Fruit fly (Drosophila melanogaster) whole organism, embryonic: ENCODE data around the gene CG6415.

ENCODE experiments used
- ATbp ChIP-seq: fragments of 200-800 bp; sonication (Bioruptor generic); optimal IDR thresholded peaks from 2 replicates; lab custom pipeline; 2017; ENCODE audit warnings: missing biosample characterization, mild to moderate bottlenecking, missing genetic modification characterization, missing genetic modification reagents
- Aef1 ChIP-seq: fragments of 200-800 bp; sonication (Bioruptor generic); IDR thresholded peaks from 3 replicates; pipeline ENCODE4 v1.3.6; 2022; ENCODE audit warnings: missing biosample characterization, missing genetic modification characterization
- Asciz ChIP-seq: fragments of 200-800 bp; sonication (Bioruptor generic); optimal IDR thresholded peaks from 2 replicates; lab custom pipeline; 2017; ENCODE audit warnings: missing biosample characterization, mild to moderate bottlenecking, missing genetic modification characterization, missing genetic modification reagents
- Blimp-1 ChIP-seq: fragments of 200-800 bp; sonication (Bioruptor generic); optimal IDR thresholded peaks from 3 replicates; lab custom pipeline; 2018; ENCODE audit warnings: missing biosample characterization, missing genetic modification characterization, mild to moderate bottlenecking, moderate library complexity, missing genetic modification reagents
- CG11247 ChIP-seq: fragments of 200-800 bp; sonication (Bioruptor generic); IDR thresholded peaks from 2 replicates; pipeline ENCODE4 v1.3.6; 2022; ENCODE audit warnings: missing biosample characterization, missing genetic modification characterization
- CG12155 ChIP-seq: fragments of 200-800 bp; sonication (Bioruptor generic); optimal IDR thresholded peaks from 3 replicates; lab custom pipeline; 2016; ENCODE audit warnings: missing biosample characterization, missing genetic modification characterization
- CG12391 ChIP-seq: fragments of 200-800 bp; sonication (Bioruptor generic); optimal IDR thresholded peaks from 3 replicates; lab custom pipeline; 2018; ENCODE audit warnings: missing biosample characterization, mild to moderate bottlenecking, missing genetic modification characterization, moderate library complexity
- CG12659 ChIP-seq: fragments of 200-800 bp; sonication (Bioruptor generic); optimal IDR thresholded peaks from 3 replicates; lab custom pipeline; 2017; ENCODE audit warnings: mild to moderate bottlenecking, missing biosample characterization, missing genetic modification reagents, missing genetic modification characterization
- CG13424 ChIP-seq: fragments of 200-800 bp; sonication (Bioruptor generic); optimal IDR thresholded peaks from 2 replicates; lab custom pipeline; 2019; ENCODE audit warnings: missing biosample characterization, mild to moderate bottlenecking, missing genetic modification characterization, moderate library complexity
- CG15011 ChIP-seq: fragments of 200-800 bp; sonication (Bioruptor generic); optimal IDR thresholded peaks from 3 replicates; lab custom pipeline; 2018; ENCODE audit warnings: missing biosample characterization, mild to moderate bottlenecking, missing genetic modification characterization
- CG15269 ChIP-seq: fragments of 200-800 bp; sonication (Bioruptor generic); optimal IDR thresholded peaks from 2 replicates; lab custom pipeline; 2018; ENCODE audit warnings: missing biosample characterization, mild to moderate bottlenecking, missing genetic modification characterization, moderate library complexity
- CG17385 ChIP-seq: fragments of 200-800 bp; sonication (Bioruptor generic); optimal IDR thresholded peaks from 3 replicates; lab custom pipeline; 2018; ENCODE audit warnings: missing biosample characterization, mild to moderate bottlenecking, missing genetic modification characterization
- CG18599 ChIP-seq: fragments of 200-800 bp; sonication (Bioruptor generic); optimal IDR thresholded peaks from 3 replicates; lab custom pipeline; 2017; ENCODE audit warnings: missing biosample characterization, missing genetic modification characterization, mild to moderate bottlenecking, moderate library complexity, missing genetic modification reagents
- CG2120 ChIP-seq: fragments of 200-800 bp; sonication (Bioruptor generic); optimal IDR thresholded peaks from 3 replicates; lab custom pipeline; 2016; ENCODE audit warnings: missing biosample characterization, missing genetic modification characterization
- CG2129 ChIP-seq: fragments of 200-800 bp; sonication (Bioruptor generic); IDR thresholded peaks from 2 replicates; pipeline ENCODE4 v1.3.6; 2022; ENCODE audit warnings: missing biosample characterization, missing genetic modification characterization; ENCODE audit not compliant: partially characterized antibody
- CG30403 ChIP-seq: fragments of 200-800 bp; sonication (Bioruptor generic); optimal IDR thresholded peaks from 3 replicates; lab custom pipeline; 2016; ENCODE audit warnings: missing biosample characterization, missing genetic modification characterization
- CG3281 ChIP-seq: fragments of 200-800 bp; sonication (Bioruptor generic); optimal IDR thresholded peaks from 3 replicates; lab custom pipeline; 2017; ENCODE audit warnings: missing biosample characterization, mild to moderate bottlenecking, missing genetic modification characterization
- CG7556 ChIP-seq: fragments of 200-800 bp; sonication (Bioruptor generic); optimal IDR thresholded peaks from 2 replicates; lab custom pipeline; 2017; ENCODE audit warnings: missing biosample characterization, mild to moderate bottlenecking, missing genetic modification characterization
- CoRest ChIP-seq: fragments of 200-800 bp; sonication (Bioruptor generic); optimal IDR thresholded peaks from 3 replicates; lab custom pipeline; 2018; ENCODE audit warnings: missing biosample characterization, mild to moderate bottlenecking, missing genetic modification characterization, moderate library complexity
- Fer3 ChIP-seq: fragments of 200-800 bp; sonication (Bioruptor generic); optimal IDR thresholded peaks from 2 replicates; lab custom pipeline; 2018; ENCODE audit warnings: missing biosample characterization, mild to moderate bottlenecking, missing genetic modification characterization, moderate library complexity
- HLH3B ChIP-seq: fragments of 200-800 bp; sonication (Bioruptor generic); IDR thresholded peaks from 2 replicates; pipeline ENCODE4 v1.3.6; 2022; ENCODE audit warnings: missing biosample characterization, missing genetic modification characterization
- Hmr ChIP-seq: fragments of 200-800 bp; sonication (Bioruptor generic); optimal IDR thresholded peaks from 3 replicates; lab custom pipeline; 2017; ENCODE audit warnings: mild to moderate bottlenecking, missing biosample characterization, missing genetic modification reagents, missing genetic modification characterization
- Jarid2 ChIP-seq: fragments of 200-800 bp; sonication (Bioruptor generic); optimal IDR thresholded peaks from 3 replicates; lab custom pipeline; 2017; ENCODE audit warnings: mild to moderate bottlenecking, missing biosample characterization, missing genetic modification reagents, missing genetic modification characterization
- Med ChIP-seq: fragments of 200-800 bp; sonication (Bioruptor generic); peaks from one replicate; lab custom pipeline; 2016; ENCODE audit warnings: missing biosample characterization, missing genetic modification characterization, mild to moderate bottlenecking, inconsistent platforms, moderate library complexity
- Meics ChIP-seq: fragments of 200-800 bp; sonication (Bioruptor generic); optimal IDR thresholded peaks from 2 replicates; lab custom pipeline; 2017; ENCODE audit warnings: missing biosample characterization, mild to moderate bottlenecking, missing genetic modification characterization
- Oli ChIP-seq: fragments of 200-800 bp; sonication (Bioruptor generic); optimal IDR thresholded peaks from 2 replicates; lab custom pipeline; 2018; ENCODE audit warnings: missing biosample characterization, mild to moderate bottlenecking, missing genetic modification characterization, moderate library complexity
- PHDP ChIP-seq: fragments of 200-800 bp; sonication (Bioruptor generic); optimal IDR thresholded peaks from 3 replicates; lab custom pipeline; 2018; ENCODE audit warnings: missing biosample characterization, mild to moderate bottlenecking, missing genetic modification characterization, moderate library complexity
- Pdp1 ChIP-seq, 2 experiments: fragments of 200-800 bp; sonication (Bioruptor generic); optimal IDR thresholded peaks; 3 replicates each; lab custom pipeline; 2016; ENCODE audit warnings: missing biosample characterization in 2 of 2, missing genetic modification characterization in 2 of 2, mild to moderate bottlenecking in 1 of 2, moderate library complexity in 1 of 2
- Ptx1 ChIP-seq: fragments of 200-800 bp; sonication (Bioruptor generic); IDR thresholded peaks from 2 replicates; pipeline ENCODE4 v1.3.6; 2022; ENCODE audit warnings: missing biosample characterization, missing genetic modification characterization
- Ravus ChIP-seq: fragments of 200-800 bp; sonication (Bioruptor generic); IDR thresholded peaks from 2 replicates; pipeline ENCODE4 v1.3.6; 2022; ENCODE audit warnings: missing biosample characterization, missing genetic modification characterization
- Rfx ChIP-seq: fragments of 200-800 bp; sonication (Bioruptor generic); IDR thresholded peaks from 2 replicates; pipeline ENCODE4 v1.3.6; 2022; ENCODE audit warnings: missing biosample characterization, missing genetic modification characterization
- Sox102F ChIP-seq: fragments of 200-800 bp; sonication (Bioruptor generic); optimal IDR thresholded peaks from 2 replicates; lab custom pipeline; 2018; ENCODE audit warnings: missing biosample characterization, mild to moderate bottlenecking, missing genetic modification characterization, moderate library complexity
- Taf1 ChIP-seq: fragments of 200-800 bp; sonication (Bioruptor generic); IDR thresholded peaks from 2 replicates; pipeline ENCODE4 v1.3.6; 2022; ENCODE audit warnings: missing biosample characterization, missing genetic modification characterization
- Xbp1 ChIP-seq: fragments of 200-800 bp; sonication (Bioruptor generic); optimal IDR thresholded peaks from 3 replicates; lab custom pipeline; 2016; ENCODE audit warnings: missing biosample characterization, mild to moderate bottlenecking, missing genetic modification characterization
- bcd ChIP-seq: fragments of 200-800 bp; sonication (Bioruptor generic); optimal IDR thresholded peaks from 2 replicates; lab custom pipeline; 2017; ENCODE audit warnings: missing biosample characterization, mild to moderate bottlenecking, missing genetic modification characterization
- ci ChIP-seq: fragments of 200-800 bp; sonication (Bioruptor generic); IDR thresholded peaks from 3 replicates; pipeline ENCODE4 v1.3.6; 2022; ENCODE audit warnings: missing biosample characterization, missing genetic modification characterization
- crc ChIP-seq: fragments of 200-800 bp; sonication (Bioruptor generic); optimal IDR thresholded peaks from 2 replicates; lab custom pipeline; 2016; ENCODE audit warnings: missing biosample characterization, missing genetic modification characterization
- dmrt99B ChIP-seq: fragments of 200-800 bp; sonication (Bioruptor generic); optimal IDR thresholded peaks from 2 replicates; lab custom pipeline; 2018; ENCODE audit warnings: missing biosample characterization, mild to moderate bottlenecking, missing genetic modification characterization, moderate library complexity
- dysf ChIP-seq: fragments of 200-800 bp; sonication (Bioruptor generic); IDR thresholded peaks from 3 replicates; pipeline ENCODE4 v1.3.6; 2022; ENCODE audit warnings: missing biosample characterization, missing genetic modification characterization
- hkb ChIP-seq, 2 experiments: fragments of 200-800 bp in 1 of 2; fragments of >200 bp in 1 of 2; sonication (Bioruptor generic) in 1 of 2; IDR thresholded peaks in 1 of 2; optimal IDR thresholded peaks in 1 of 2; 2 replicates each; pipeline versions ENCODE4 v1.3.6 to Lab custom; 2017 to 2022; ENCODE audit warnings: missing biosample characterization in 1 of 2, missing genetic modification characterization in 1 of 2
- klu ChIP-seq: fragments of 200-800 bp; sonication (Bioruptor generic); IDR thresholded peaks from 2 replicates; pipeline ENCODE4 v1.3.6; 2022; ENCODE audit warnings: missing biosample characterization, missing genetic modification characterization
- lab ChIP-seq: fragments of 200-800 bp; sonication (Bioruptor generic); optimal IDR thresholded peaks from 3 replicates; lab custom pipeline; 2017; ENCODE audit warnings: missing biosample characterization, missing genetic modification characterization, mild to moderate bottlenecking, moderate library complexity, missing genetic modification reagents
- odd ChIP-seq: fragments of 200-800 bp; sonication (Bioruptor generic); optimal IDR thresholded peaks from 2 replicates; lab custom pipeline; 2017; ENCODE audit warnings: missing biosample characterization, mild to moderate bottlenecking, missing genetic modification characterization
- otp ChIP-seq: fragments of 200-800 bp; sonication (Bioruptor generic); IDR thresholded peaks from 3 replicates; pipeline ENCODE4, ENCODE4 v1.3.6; 2022; ENCODE audit warnings: missing biosample characterization, missing genetic modification characterization
- row ChIP-seq: fragments of 200-800 bp; sonication (Bioruptor generic); IDR thresholded peaks from 3 replicates; pipeline ENCODE4 v1.3.6; 2022; ENCODE audit warnings: missing biosample characterization, missing genetic modification characterization
- ssp ChIP-seq: fragments of 200-800 bp; sonication (Bioruptor generic); IDR thresholded peaks from 2 replicates; pipeline ENCODE4 v1.3.6; 2022; ENCODE audit warnings: missing biosample characterization, missing genetic modification characterization
- tgo ChIP-seq: fragments of 200-800 bp; sonication (Bioruptor generic); IDR thresholded peaks from 3 replicates; pipeline ENCODE4 v1.3.6; 2022; ENCODE audit warnings: missing biosample characterization, missing genetic modification characterization

Gene CG6415

dm6 chr2L:10676933-10677714, 26.3 kb upstream of the CG6415 start, which contains the start of gene CG17104 (continued):
- TF ChIP-seq hkb (optimal IDR thresholded peaks at IDR 0.05; lab: Kevin White, UChicago) (no peak), hkb (GFP tag; IDR thresholded peaks at IDR 0.05; lab: Robert Waterston, UW) (peak; percentile 49; the same call in 1 of the 2 replicates), Xbp1 (GFP tag; lab: Kevin White, UChicago) (peak; percentile 17), PHDP (tag; lab: Kevin White, UChicago) (peak; percentile 53), ssp (GFP tag; lab: Robert Waterston, UW) (no peak), CG12155 (GFP tag; lab: Kevin White, UChicago) (peak; percentile 5), CG18599 (GFP tag; lab: Kevin White, UChicago) (peak; percentile 28), lab (GFP tag; lab: Kevin White, UChicago) (peak; percentile 32), Hmr (peak; percentile 31), Rfx (GFP tag; lab: Robert Waterston, UW) (peak; percentile 45; the same call in 1 of the 2 replicates), CG12659 (peak; percentile 33), Blimp-1 (GFP tag; lab: Kevin White, UChicago) (peak; percentile 64), otp (GFP tag; lab: Robert Waterston, UW) (no peak), odd (GFP tag; lab: Kevin White, UChicago) (peak; percentile 7), ci (GFP tag; lab: Robert Waterston, UW) (0 out of 3 replicates have a peak, but pooled peaks have one; percentile 14), Ravus (GFP tag; lab: Robert Waterston, UW) (no peak), HLH3B (0 out of 2 replicates have a peak, but pooled peaks have one; percentile 28), tgo (GFP tag; lab: Robert Waterston, UW) (no peak), CG2120 (GFP tag; lab: Kevin White, UChicago) (peak; percentile 62), CG7556 (GFP tag; lab: Kevin White, UChicago) (peak; percentile 32), Asciz (GFP tag; lab: Kevin White, UChicago) (peak; percentile 17), Meics (GFP tag; lab: Kevin White, UChicago) (peak; percentile 36), Aef1 (GFP tag; lab: Robert Waterston, UW) (peak; percentile 35; the same call in 1 of the 3 replicates), CG30403 (GFP tag; lab: Kevin White, UChicago) (peak; percentile 51), CG2129 (GFP tag; lab: Robert Waterston, UW) (no peak), Taf1 (GFP tag; lab: Robert Waterston, UW) (peak; percentile 33; the same call in 1 of the 2 replicates), CG17385 (GFP tag; lab: Kevin White, UChicago) (peak; percentile 34), Jarid2 (GFP tag; lab: Kevin White, UChicago) (peak; percentile 7), dysf (peak; percentile 43; the same call in 1 of the 3 replicates), dmrt99B (tag; lab: Kevin White, UChicago) (peak; percentile 61), Med (GFP tag; lab: Kevin White, UChicago) (peak; percentile 65), CG3281 (GFP tag; lab: Kevin White, UChicago) (peak; percentile 33), klu (no peak), Pdp1 (GFP tag; optimal IDR thresholded peaks at IDR 0.05; lab: Kevin White, UChicago) (peak in 1 of 2 experiments; percentile 7), CoRest (tag; lab: Kevin White, UChicago) (peak; percentile 44), crc (peak; percentile 35), CG15011 (GFP tag; lab: Kevin White, UChicago) (no peak), CG13424 (tag; lab: Kevin White, UChicago) (peak; percentile 51), Sox102F (GFP tag; lab: Kevin White, UChicago) (peak; percentile 55), row (GFP tag; lab: Robert Waterston, UW) (peak; percentile 49), Ptx1 (GFP tag; lab: Robert Waterston, UW) (peak; percentile 36; the same call in 1 of the 2 replicates), Fer3 (tag; lab: Kevin White, UChicago) (peak; percentile 16), CG15269 (tag; lab: Kevin White, UChicago) (peak; percentile 65), CG11247 (no peak), ATbp (GFP tag; lab: Kevin White, UChicago) (peak; percentile 26), Oli (tag; lab: Kevin White, UChicago) (peak; percentile 49), bcd (peak; percentile 4), CG12391 (tag; lab: Kevin White, UChicago) (peak; percentile 28)
